Worm (Caenorhabditis elegans) whole organism, L4 larva: ENCODE results near the gene F59G1.4.

Experiments used
- R02D3.7 ChIP-seq: fragments of 150-350 bp; sonication (generic microtip); optimal IDR thresholded peaks from 3 replicates; lab custom pipeline; 2014; ENCODE audit warnings: missing biosample characterization, missing genetic modification characterization
- Y48G9A.11 ChIP-seq: fragments of 200-800 bp; sonication (Bioruptor generic); IDR thresholded peaks from 2 replicates; pipeline ENCODE4 v1.3.6; 2022; ENCODE audit warnings: missing genetic modification reagents, missing genetic modification characterization, missing compliant biosample characterization
- Y5F2A.4 ChIP-seq: fragments of 200-800 bp; sonication (Bioruptor generic); optimal IDR thresholded peaks from 2 replicates; lab custom pipeline; 2018; ENCODE audit warnings: mild to moderate bottlenecking, missing genetic modification characterization, missing compliant biosample characterization
- lin-15B ChIP-seq: fragments of 150-350 bp; sonication (generic microtip); optimal IDR thresholded peaks from 3 replicates; lab custom pipeline; 2014; ENCODE audit warnings: missing biosample characterization, missing genetic modification characterization
- lin-39 ChIP-seq: fragments of 150-350 bp; optimal IDR thresholded peaks from 2 replicates; lab custom pipeline; 2014; ENCODE audit warnings: missing biosample characterization, missing genetic modification reagents, missing genetic modification characterization
- mep-1 ChIP-seq: fragments of 150-350 bp; sonication (generic microtip); optimal IDR thresholded peaks from 3 replicates; lab custom pipeline; 2014; ENCODE audit warnings: missing biosample characterization, missing genetic modification characterization
- nhr-25 ChIP-seq: sonication (generic microtip); optimal IDR thresholded peaks from 2 replicates; lab custom pipeline; 2017; ENCODE audit warnings: missing genetic modification characterization, mild to moderate bottlenecking, missing compliant biosample characterization, antibody characterized with exemption, moderate library complexity, borderline replicate concordance; ENCODE audit not compliant: insufficient read depth
- nhr-28 ChIP-seq: fragments of 150-350 bp; optimal IDR thresholded peaks from 2 replicates; lab custom pipeline; 2014; ENCODE audit warnings: missing biosample characterization, missing genetic modification characterization
- nhr-76 ChIP-seq: fragments of 150-350 bp; optimal IDR thresholded peaks from 2 replicates; lab custom pipeline; 2014; ENCODE audit warnings: missing biosample characterization, missing genetic modification characterization
- sdz-12 ChIP-seq: fragments of 200-800 bp; sonication (Bioruptor generic); optimal IDR thresholded peaks from 2 replicates; lab custom pipeline; 2018; ENCODE audit warnings: mild to moderate bottlenecking, missing genetic modification characterization, missing compliant biosample characterization
- unc-39 ChIP-seq: sonication (generic microtip); optimal IDR thresholded peaks from 2 replicates; lab custom pipeline; 2017; ENCODE audit warnings: missing biosample characterization, missing genetic modification characterization
- ztf-11 ChIP-seq: fragments of 150-350 bp; optimal IDR thresholded peaks from 2 replicates; lab custom pipeline; 2014; ENCODE audit warnings: missing biosample characterization, missing genetic modification characterization

DNA sequence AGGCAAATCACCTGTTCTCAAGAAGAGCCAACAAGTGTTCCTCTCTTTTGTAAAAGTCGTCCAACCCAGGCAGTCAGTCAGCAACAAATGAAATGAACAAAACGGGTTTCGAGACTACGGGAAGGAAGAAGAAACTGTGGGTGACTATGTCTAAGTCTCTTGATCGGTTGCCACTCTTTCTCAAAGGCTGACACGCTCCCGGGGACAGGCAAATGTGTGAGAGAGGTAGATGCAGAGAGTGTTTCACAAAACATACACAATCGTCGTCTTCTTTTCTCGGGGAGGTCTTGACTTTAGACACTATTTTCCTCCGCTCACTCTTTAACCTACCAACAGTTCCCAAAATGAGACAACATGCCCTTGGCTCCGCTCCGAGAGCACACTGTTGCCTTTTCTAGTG, 35.1 kb downstream of the F59G1.4 start:
- no peak for TF ChIP-seq lin-15B (tag; lab: Kevin White, UChicago)
- no peak for TF ChIP-seq R02D3.7 (tag; lab: Kevin White, UChicago)
- TF ChIP-seq Y48G9A.11 (GFP tag; lab: Robert Waterston, UW) = no peak
- no peak for TF ChIP-seq sdz-12 (GFP tag; lab: Kevin White, UChicago)
- peak; percentile 41 for TF ChIP-seq nhr-25 (tag; lab: Kevin White, UChicago)
- TF ChIP-seq nhr-28 (tag; lab: Kevin White, UChicago) = peak; percentile 84
- TF ChIP-seq lin-39 = no peak
- TF ChIP-seq ztf-11 = no peak
- TF ChIP-seq unc-39 (tag; lab: Kevin White, UChicago) = no peak
- no peak for TF ChIP-seq Y5F2A.4 (GFP tag; lab: Kevin White, UChicago)
- no peak for TF ChIP-seq nhr-76
- peak; percentile 42 for TF ChIP-seq mep-1 (tag; lab: Kevin White, UChicago)
